Fruit fly (Drosophila melanogaster): ENCODE results near the gene CG7920.
A peak's percentile ranks its signal among the peaks of the same experiment; 100 is the strongest.

Gene CG7920

DNA sequence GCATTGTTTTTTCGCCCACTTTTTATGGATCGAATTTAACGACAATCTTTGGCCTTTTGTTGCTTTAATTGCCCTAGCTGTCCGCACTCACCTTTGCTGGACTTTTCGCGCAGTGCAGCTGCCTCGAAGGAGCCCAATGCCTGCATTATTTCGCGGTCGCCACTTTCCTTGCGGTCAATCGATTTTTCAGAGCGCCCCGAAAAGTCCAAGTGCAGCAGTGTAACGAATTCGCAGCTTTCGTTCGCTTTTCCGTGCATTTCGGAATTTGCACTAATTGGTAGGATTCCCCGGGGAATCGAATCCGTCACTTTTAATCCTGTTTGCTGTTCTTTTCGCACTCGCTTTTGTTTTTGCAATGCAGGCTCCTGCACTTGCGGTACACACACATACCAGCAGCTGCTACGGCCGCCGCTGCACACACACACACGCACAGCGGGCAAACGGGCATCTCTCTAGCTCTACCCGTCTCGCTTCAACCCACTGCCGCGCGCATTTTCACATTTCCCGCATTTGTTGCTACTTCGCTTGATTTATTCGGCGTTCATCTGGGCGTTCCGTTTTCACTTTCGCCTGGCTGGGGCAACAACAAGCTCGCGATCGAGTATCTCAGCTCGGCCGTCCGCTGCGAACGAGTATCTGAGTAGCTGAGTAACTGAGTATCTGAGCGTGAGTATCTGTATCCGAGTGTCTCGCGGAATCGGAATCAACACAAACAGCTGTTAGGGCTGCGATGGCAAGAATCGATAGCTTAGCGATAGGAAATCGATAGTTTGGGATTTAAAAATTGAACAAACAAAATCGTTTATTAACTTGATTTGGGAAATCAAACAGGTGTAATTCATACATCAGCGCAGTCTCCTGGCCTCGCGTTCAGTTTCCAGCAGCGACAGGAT, 6.7 kb upstream of the CG7920 start, which contains the start of gene Mgat2 (continued):
- peak; percentile 91 for TF ChIP-seq Scr (GFP tag; IDR thresholded peaks at IDR 0.05; ENCODE audit: partially characterized antibody)
- no peak for TF ChIP-seq CG2116 (GFP tag; optimal IDR thresholded peaks at IDR 0.05)
- no peak for TF ChIP-seq PHDP (tag; optimal IDR thresholded peaks at IDR 0.05)
- peak; percentile 55 for TF ChIP-seq Nf-YC (tag; optimal IDR thresholded peaks at IDR 0.05)
- no peak for TF ChIP-seq Dad (GFP tag; optimal IDR thresholded peaks at IDR 0.05)
- TF ChIP-seq her (GFP tag; optimal IDR thresholded peaks at IDR 0.05) = peak; percentile 75
- TF ChIP-seq NC2β (GFP tag; optimal IDR thresholded peaks at IDR 0.05) = peak; percentile 41
- TF ChIP-seq CG34376 (GFP tag; optimal IDR thresholded peaks at IDR 0.05) = peak; percentile 84
- peak; percentile 77 for TF ChIP-seq vnd (GFP tag; IDR thresholded peaks at IDR 0.05; ENCODE audit: partially characterized antibody)
- peak; percentile 80 for TF ChIP-seq HLH4C (GFP tag; IDR thresholded peaks at IDR 0.05; ENCODE audit: partially characterized antibody)
- TF ChIP-seq CG7745 (tag; optimal IDR thresholded peaks at IDR 0.05) = peak; percentile 72
- TF ChIP-seq Fer2 (tag; optimal IDR thresholded peaks at IDR 0.05) = no peak
- TF ChIP-seq CG14860 (GFP tag; IDR thresholded peaks at IDR 0.05; ENCODE audit: partially characterized antibody) = peak; percentile 71
- no peak for TF ChIP-seq CG9817 (tag; optimal IDR thresholded peaks at IDR 0.05)
- TF ChIP-seq Hmr (GFP tag; optimal IDR thresholded peaks at IDR 0.05) = peak; percentile 31
- TF ChIP-seq sug (tag; optimal IDR thresholded peaks at IDR 0.05) = peak; percentile 55
- peak; percentile 10 for TF ChIP-seq CG8388 (GFP tag; optimal IDR thresholded peaks at IDR 0.05)
- TF ChIP-seq CG12236 (GFP tag; optimal IDR thresholded peaks at IDR 0.05) = peak; percentile 14
- TF ChIP-seq Trl (optimal IDR thresholded peaks at IDR 0.05) = peak; percentile 45 to 61
- TF ChIP-seq Trl (GFP tag; optimal IDR thresholded peaks at IDR 0.05) = peak; percentile 30
- TF ChIP-seq B-H2 (GFP tag; optimal IDR thresholded peaks at IDR 0.05) = peak; percentile 41
- peak; percentile 13 for TF ChIP-seq CG7271 (tag; optimal IDR thresholded peaks at IDR 0.05)
- TF ChIP-seq CG43689 (GFP tag; IDR thresholded peaks at IDR 0.05) = no peak
- TF ChIP-seq vvl (GFP tag; IDR thresholded peaks at IDR 0.05) = peak; percentile 84
- TF ChIP-seq lola (GFP tag; optimal IDR thresholded peaks at IDR 0.05) = peak in 1 of 3 experiments; percentile 8
- peak; percentile 82 for TF ChIP-seq CG7963 (GFP tag; IDR thresholded peaks at IDR 0.05; ENCODE audit: partially characterized antibody)
- TF ChIP-seq CoRest (tag; optimal IDR thresholded peaks at IDR 0.05) = no peak
- peak; percentile 33 for TF ChIP-seq gsb-n (tag; optimal IDR thresholded peaks at IDR 0.05)
- peak; percentile 58 for TF ChIP-seq CG8478 (optimal IDR thresholded peaks at IDR 0.05)
- peak; percentile 100 for TF ChIP-seq Blimp-1 (GFP tag; optimal IDR thresholded peaks at IDR 0.05)
- no peak for TF ChIP-seq yki (optimal IDR thresholded peaks at IDR 0.05)
- TF ChIP-seq CG2712 (tag; optimal IDR thresholded peaks at IDR 0.05) = peak; percentile 61
- TF ChIP-seq scrt (GFP tag; optimal IDR thresholded peaks at IDR 0.05) = peak; percentile 32
- peak; percentile 57 for TF ChIP-seq Nf-YB (GFP tag; optimal IDR thresholded peaks at IDR 0.05)
- peak; percentile 64; the same call in 1 of the 2 replicates for TF ChIP-seq ato (GFP tag; IDR thresholded peaks at IDR 0.05; ENCODE audit: partially characterized antibody)
- peak; percentile 31 for TF ChIP-seq CG11398 (GFP tag; optimal IDR thresholded peaks at IDR 0.05)
- TF ChIP-seq MTF-1 (GFP tag; optimal IDR thresholded peaks at IDR 0.05; ENCODE audit: borderline replicate concordance) = peak; percentile 62
- peak; percentile 47 for TF ChIP-seq CrebB (tag; optimal IDR thresholded peaks at IDR 0.05)
- TF ChIP-seq CG13894 (tag; optimal IDR thresholded peaks at IDR 0.05) = peak; percentile 48
- no peak for TF ChIP-seq C15 (GFP tag; IDR thresholded peaks at IDR 0.05)
- peak in 1 of 2 experiments; percentile 7 for TF ChIP-seq chif (GFP tag; optimal IDR thresholded peaks at IDR 0.05)
- TF ChIP-seq CG15479 (GFP tag; optimal IDR thresholded peaks at IDR 0.05) = peak; percentile 59
- no peak for TF ChIP-seq CG17612 (GFP tag; IDR thresholded peaks at IDR 0.05)
- TF ChIP-seq CG10431 (GFP tag; optimal IDR thresholded peaks at IDR 0.05) = peak; percentile 77
- TF ChIP-seq gt (GFP tag; IDR thresholded peaks at IDR 0.05) = peak; percentile 33; the same call in 1 of the 2 replicates
- peak; percentile 28; the same call in 1 of the 2 replicates for TF ChIP-seq CG32767 (GFP tag; IDR thresholded peaks at IDR 0.05)
- TF ChIP-seq CG8290 (GFP tag; optimal IDR thresholded peaks at IDR 0.05) = no peak
- peak in 1 of 2 experiments; percentile 73 for TF ChIP-seq CG8290 (tag; optimal IDR thresholded peaks at IDR 0.05)
